Worm (Caenorhabditis elegans) whole organism, mixed stage, embryonic: Measurements from ENCODE around the gene M117.3.

Experiments used
- blmp-1 ChIP-seq: fragments of 150-350 bp; optimal IDR thresholded peaks from 2 replicates; lab custom pipeline; 2014; ENCODE audit warnings: missing biosample characterization, missing genetic modification characterization
- ces-1 ChIP-seq: fragments of 150-350 bp; optimal IDR thresholded peaks from 2 replicates; lab custom pipeline; 2014; ENCODE audit warnings: missing biosample characterization, missing genetic modification reagents, missing genetic modification characterization
- lsy-2 ChIP-seq: fragments of 150-350 bp; optimal IDR thresholded peaks from 2 replicates; lab custom pipeline; 2014; ENCODE audit warnings: missing biosample characterization, missing genetic modification characterization
- nhr-12 ChIP-seq: fragments of 150-350 bp; optimal IDR thresholded peaks from 2 replicates; lab custom pipeline; 2014; ENCODE audit warnings: missing biosample characterization, missing genetic modification characterization
- snpc-4 ChIP-seq: fragments of 150-350 bp; optimal IDR thresholded peaks from 2 replicates; lab custom pipeline; 2014; ENCODE audit warnings: missing biosample characterization, missing genetic modification characterization

DNA sequence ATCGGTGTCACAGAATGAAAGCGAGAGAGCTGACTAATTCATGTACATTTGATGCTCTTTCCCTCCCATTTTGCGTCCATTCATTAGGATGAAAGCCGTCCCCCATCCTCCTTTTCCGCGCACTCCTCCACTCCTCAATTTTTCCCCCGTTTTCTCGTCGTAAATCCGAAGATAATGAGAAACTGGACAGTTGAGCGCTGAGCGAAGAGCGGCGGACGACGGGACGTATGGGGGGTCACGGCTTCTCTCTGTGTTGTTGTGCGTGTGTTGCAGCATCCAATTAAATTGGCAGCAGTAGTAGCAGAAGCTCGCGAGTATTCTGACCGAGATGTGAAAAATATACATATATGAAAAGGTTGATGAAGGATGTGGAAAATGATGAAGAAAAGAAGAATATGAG lies 49.9 kb downstream of the M117.3 start:
- TF ChIP-seq blmp-1 (tag; lab: Kevin White, UChicago) (no peak), nhr-12 (no peak), snpc-4 (no peak), lsy-2 (tag; lab: Kevin White, UChicago) (no peak), ces-1 (GFP tag; lab: Kevin White, UChicago) (peak; percentile 58)
